Worm (Caenorhabditis elegans): ENCODE data around the gene sri-73.

sri-73 gene

ce11 chrV:576070-576469, 10.2 kb upstream of the sri-73 start, which contains the start of gene K06H6.5:
TSS of gene K06H6.5 (plus strand) at chrV:576370.
- no peak for TF ChIP-seq unc-62 (GFP tag; optimal IDR thresholded peaks at IDR 0.05)

ce11 chrV:574639-575038, 8.8 kb upstream of the sri-73 start, which contains the start of gene C14C6.13:
TSS of gene C14C6.13 (minus strand) at chrV:574739.
- TF ChIP-seq unc-62 (GFP tag; optimal IDR thresholded peaks at IDR 0.05) = no peak

ce11 chrV:568105-568504, 2.2 kb upstream of the sri-73 start, which contains the start of gene sri-72:
TSS of gene sri-72 (minus strand) at chrV:568205.
- TF ChIP-seq unc-62 (GFP tag; optimal IDR thresholded peaks at IDR 0.05) = no peak

ce11 chrV:562834-563233, 3.0 kb downstream of the sri-73 start, which contains the start of gene C14C6.2:
TSS of gene C14C6.2 (plus strand) at chrV:563134.
- TF ChIP-seq unc-62 (GFP tag; optimal IDR thresholded peaks at IDR 0.05) = no peak

ce11 chrV:559940-560339, 5.9 kb downstream of the sri-73 start, which contains the start of gene srx-7:
TSS of gene srx-7 (plus strand) at chrV:560195.
- no peak for TF ChIP-seq unc-62 (GFP tag; optimal IDR thresholded peaks at IDR 0.05)

ce11 chrV:556055-556454, 9.8 kb downstream of the sri-73 start, which contains the start of gene srx-8:
TSS of gene srx-8 (minus strand) at chrV:556155.
- TF ChIP-seq unc-62 (GFP tag; optimal IDR thresholded peaks at IDR 0.05) = no peak

ce11 chrV:553067-553466, 12.8 kb downstream of the sri-73 start, which contains the start of gene C14C6.8:
TSS of gene C14C6.8 (minus strand) at chrV:553167.
- no peak for TF ChIP-seq unc-62 (GFP tag; optimal IDR thresholded peaks at IDR 0.05)

- no peak for TF ChIP-seq unc-62 (GFP tag; optimal IDR thresholded peaks at IDR 0.05)
Observed at ce11 chrV:552406-552805, 13.5 kb downstream of the sri-73 start.

ce11 chrV:547980-548379, 17.9 kb downstream of the sri-73 start, which contains the start of gene C14C6.6:
TSS of gene C14C6.6 (minus strand) at chrV:548080.
- TF ChIP-seq unc-62 (GFP tag; optimal IDR thresholded peaks at IDR 0.05) = no peak

ce11 chrV:543169-543568, 22.7 kb downstream of the sri-73 start, which contains the start of gene C14C6.3:
TSS of gene C14C6.3 (plus strand) at chrV:543469.
- no peak for TF ChIP-seq unc-62 (GFP tag; optimal IDR thresholded peaks at IDR 0.05)

- no peak for TF ChIP-seq unc-62 (GFP tag; optimal IDR thresholded peaks at IDR 0.05)
Observed at ce11 chrV:541470-541869, 24.4 kb downstream of the sri-73 start.

ce11 chrV:539040-539510, 26.8 kb downstream of the sri-73 start, which contains the start of gene nhr-155:
TSS of gene nhr-155 (plus strand) at chrV:539460.
- TF ChIP-seq unc-62 (GFP tag; optimal IDR thresholded peaks at IDR 0.05) = no peak

- TF ChIP-seq unc-62 (GFP tag; optimal IDR thresholded peaks at IDR 0.05) = no peak
Observed at ce11 chrV:536571-536970, 29.3 kb downstream of the sri-73 start, which contains the start of gene C14C6.5. TSS of gene C14C6.5 (plus strand) at chrV:536628.

ce11 chrV:534176-534575, 31.7 kb downstream of the sri-73 start, which contains the start of gene nhr-132:
TSS of gene nhr-132 (plus strand) at chrV:534446.
- TF ChIP-seq unc-62 (GFP tag; optimal IDR thresholded peaks at IDR 0.05) = no peak

- no peak for TF ChIP-seq unc-62 (GFP tag; optimal IDR thresholded peaks at IDR 0.05)
Observed at ce11 chrV:532046-532445, 33.8 kb downstream of the sri-73 start, which contains the start of gene nhr-58. TSS of gene nhr-58 (plus strand) at chrV:532259.

- TF ChIP-seq unc-62 (GFP tag; optimal IDR thresholded peaks at IDR 0.05) = no peak
Observed at ce11 chrV:527602-528001, 38.3 kb downstream of the sri-73 start, which contains the start of gene srw-108. TSS of gene srw-108 (plus strand) at chrV:527902.

ce11 chrV:525040-525439, 40.8 kb downstream of the sri-73 start, which contains the start of gene R11G11.16:
TSS of gene R11G11.16 (minus strand) at chrV:525140.
- TF ChIP-seq unc-62 (GFP tag; optimal IDR thresholded peaks at IDR 0.05) = no peak
